Fruit fly (Drosophila melanogaster): ENCODE data around the gene CG10660.

Gene CG10660

dm6 chr3L:12490418-12491035, at the start of gene CG10660:
Gene CG10660, minus strand, starts transcription at chr3L:12490676.
- TF ChIP-seq CG8478 (optimal IDR thresholded peaks at IDR 0.05) (no peak), CTCF (optimal IDR thresholded peaks at IDR 0.05) (no peak)

DNA sequence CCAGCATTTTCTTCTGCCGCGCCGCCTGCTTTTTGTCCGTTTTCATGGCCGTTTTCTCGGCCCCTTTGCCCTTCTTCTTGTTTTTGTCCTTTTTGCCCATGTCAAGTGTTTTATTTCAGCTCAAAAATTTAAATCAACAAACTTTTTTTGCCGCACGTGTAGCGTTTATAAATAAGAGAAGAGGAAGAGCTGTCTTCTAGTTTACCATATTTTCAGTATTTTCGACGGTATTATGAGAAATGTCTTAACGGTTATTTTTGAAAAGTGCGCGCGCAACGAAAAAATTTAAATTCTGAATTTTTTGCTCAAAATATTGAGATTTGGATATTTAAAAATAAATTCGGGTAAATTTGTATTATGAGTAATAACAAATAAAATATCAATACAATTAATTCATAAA, 46.6 kb upstream of the CG10660 start, which contains the start of gene CG4069:
Gene CG4069 (minus strand): TSS at position 193 of the 400 bp plus-strand sequence.
- TF ChIP-seq CTCF (optimal IDR thresholded peaks at IDR 0.05) (no peak), CG8478 (optimal IDR thresholded peaks at IDR 0.05) (no peak)

- TF ChIP-seq CG8478 (optimal IDR thresholded peaks at IDR 0.05), result no peak
- TF ChIP-seq CTCF (optimal IDR thresholded peaks at IDR 0.05), result peak in 1 of 2 experiments; percentile 17
These were observed 43.8 kb upstream of the CG10660 start, which contains the start of gene Pmm2 for dm6 chr3L:12534318-12534717. Gene Pmm2, plus strand, starts transcription at chr3L:12534590.

DNA sequence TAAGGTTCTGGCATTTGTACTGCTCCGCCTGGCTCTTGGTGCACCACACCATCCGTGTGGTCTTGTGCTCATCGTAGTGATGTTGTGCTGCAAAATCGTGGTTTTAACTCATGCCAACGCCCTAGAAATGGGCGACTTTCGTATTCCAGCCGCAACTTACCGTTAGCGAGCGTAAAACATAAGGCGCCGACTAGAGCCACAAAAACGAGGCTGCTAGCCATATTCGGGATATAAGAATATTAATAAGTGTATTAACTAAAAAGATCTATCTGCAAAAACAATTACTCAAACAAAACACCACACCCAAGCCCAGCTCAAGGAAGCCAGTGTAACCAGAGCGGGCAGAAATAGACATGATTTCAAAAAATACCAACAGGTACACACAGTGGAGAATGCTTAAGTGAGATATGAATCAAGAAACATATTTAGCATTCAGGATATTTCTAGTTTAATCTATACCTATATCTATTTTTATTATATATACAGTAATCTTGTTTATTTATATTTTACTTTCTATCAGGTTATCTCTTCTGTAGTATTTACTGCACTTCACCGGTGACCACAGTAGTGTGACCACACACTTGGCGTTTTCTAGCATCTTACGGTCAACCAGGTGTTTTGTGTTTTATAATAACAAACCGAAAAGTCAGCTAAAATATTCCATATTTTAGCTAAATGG, 43.1 kb upstream of the CG10660 start, which contains the start of the genes Tsf2 and CG34242:
Gene Tsf2 (minus strand): TSS at position 333 of the 679 bp plus-strand sequence.
Gene CG34242 (plus strand): TSS at position 605 of the 679 bp plus-strand sequence.
- TF ChIP-seq CG8478 (optimal IDR thresholded peaks at IDR 0.05), result no peak
- no peak for TF ChIP-seq CTCF (optimal IDR thresholded peaks at IDR 0.05)

dm6 chr3L:12532220-12532619, 41.7 kb upstream of the CG10660 start:
- no peak for TF ChIP-seq CTCF (optimal IDR thresholded peaks at IDR 0.05)
- no peak for TF ChIP-seq CG8478 (optimal IDR thresholded peaks at IDR 0.05)

DNA sequence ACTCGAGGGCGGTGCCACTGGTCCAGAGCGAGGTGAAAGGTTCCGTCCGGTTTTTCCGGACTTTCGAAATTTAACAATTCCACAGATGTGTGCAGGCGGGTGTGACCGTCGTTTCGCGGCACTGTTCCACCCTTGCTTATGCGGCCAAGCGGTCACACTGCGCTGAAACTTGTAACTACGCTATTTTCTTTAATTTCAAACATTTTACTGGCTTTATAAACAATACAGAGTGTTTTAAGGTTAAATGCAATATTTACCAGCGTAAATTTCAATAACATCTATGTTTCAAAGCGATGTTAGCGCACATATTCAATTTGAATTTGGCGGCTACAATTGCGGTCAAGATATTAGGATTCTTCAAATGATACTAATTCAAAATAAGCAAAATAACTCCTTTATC, 39.6 kb upstream of the CG10660 start, which contains the start of gene nst:
Gene nst (minus strand): TSS at position 128 of the 400 bp plus-strand sequence.
- TF ChIP-seq CTCF (optimal IDR thresholded peaks at IDR 0.05) (no peak), CG8478 (optimal IDR thresholded peaks at IDR 0.05) (no peak)

DNA sequence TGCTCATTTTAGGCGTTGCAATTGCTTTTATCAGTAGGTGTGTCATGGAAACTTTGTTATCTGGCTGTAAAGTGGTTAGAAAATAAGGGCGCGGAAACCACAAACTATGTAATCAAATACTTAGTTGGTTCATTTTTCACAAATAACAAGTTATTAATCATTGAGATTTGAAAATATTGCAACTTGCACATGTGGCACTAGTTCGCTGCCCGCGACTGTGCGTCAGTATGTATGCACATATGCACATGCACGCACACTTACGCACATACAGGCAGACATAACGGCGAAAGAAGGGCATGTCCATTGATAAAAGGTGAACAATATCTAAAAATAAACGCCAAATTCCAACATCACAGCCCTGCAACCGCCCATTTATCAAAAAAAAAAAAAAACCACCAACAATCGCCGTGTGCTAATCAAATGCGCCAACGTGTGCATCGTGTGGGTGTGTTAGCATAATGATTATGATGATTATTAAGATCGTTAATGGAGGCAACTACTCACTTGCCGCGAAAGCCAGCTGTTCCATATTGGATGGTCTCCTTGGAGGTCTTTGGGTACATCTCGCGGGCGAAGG, 39.0 kb upstream of the CG10660 start:
- no peak for TF ChIP-seq CTCF (optimal IDR thresholded peaks at IDR 0.05)
- TF ChIP-seq CG8478 (optimal IDR thresholded peaks at IDR 0.05), result no peak

dm6 chr3L:12526433-12527113, 36.1 kb upstream of the CG10660 start, which contains the start of gene eIF2beta:
Gene eIF2beta, minus strand, starts transcription at chr3L:12526731.
- TF ChIP-seq CTCF (optimal IDR thresholded peaks at IDR 0.05) (peak; percentile 77 to 91), CG8478 (optimal IDR thresholded peaks at IDR 0.05) (no peak)

DNA sequence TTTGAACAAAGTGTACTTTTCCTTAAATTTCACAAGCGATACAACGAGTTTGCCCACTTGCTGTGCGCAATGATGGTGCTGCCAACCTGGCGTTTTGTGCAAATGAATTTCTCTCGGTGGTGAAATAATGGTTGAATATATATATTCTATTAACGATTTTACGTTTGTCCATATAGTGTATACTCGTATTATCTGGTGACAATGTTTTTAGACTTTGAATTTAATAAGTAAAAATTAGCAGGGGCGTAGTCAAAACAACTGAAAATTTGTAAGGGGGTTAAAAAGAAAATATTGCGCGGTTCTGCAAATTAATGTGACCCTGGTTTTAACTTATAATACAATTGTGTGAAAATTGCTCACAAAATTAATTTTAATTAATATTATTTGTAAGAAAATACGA, 33.5 kb upstream of the CG10660 start, which contains the start of the genes ver and Gcn5:
Gene ver (plus strand): TSS at position 47 of the 400 bp plus-strand sequence.
Gene Gcn5 (minus strand): TSS at position 74 of the 400 bp plus-strand sequence.
- TF ChIP-seq CG8478 (optimal IDR thresholded peaks at IDR 0.05), result no peak
- no peak for TF ChIP-seq CTCF (optimal IDR thresholded peaks at IDR 0.05)

dm6 chr3L:12519315-12519714, 28.8 kb upstream of the CG10660 start:
- TF ChIP-seq CTCF (optimal IDR thresholded peaks at IDR 0.05) (no peak), CG8478 (optimal IDR thresholded peaks at IDR 0.05) (no peak)

DNA sequence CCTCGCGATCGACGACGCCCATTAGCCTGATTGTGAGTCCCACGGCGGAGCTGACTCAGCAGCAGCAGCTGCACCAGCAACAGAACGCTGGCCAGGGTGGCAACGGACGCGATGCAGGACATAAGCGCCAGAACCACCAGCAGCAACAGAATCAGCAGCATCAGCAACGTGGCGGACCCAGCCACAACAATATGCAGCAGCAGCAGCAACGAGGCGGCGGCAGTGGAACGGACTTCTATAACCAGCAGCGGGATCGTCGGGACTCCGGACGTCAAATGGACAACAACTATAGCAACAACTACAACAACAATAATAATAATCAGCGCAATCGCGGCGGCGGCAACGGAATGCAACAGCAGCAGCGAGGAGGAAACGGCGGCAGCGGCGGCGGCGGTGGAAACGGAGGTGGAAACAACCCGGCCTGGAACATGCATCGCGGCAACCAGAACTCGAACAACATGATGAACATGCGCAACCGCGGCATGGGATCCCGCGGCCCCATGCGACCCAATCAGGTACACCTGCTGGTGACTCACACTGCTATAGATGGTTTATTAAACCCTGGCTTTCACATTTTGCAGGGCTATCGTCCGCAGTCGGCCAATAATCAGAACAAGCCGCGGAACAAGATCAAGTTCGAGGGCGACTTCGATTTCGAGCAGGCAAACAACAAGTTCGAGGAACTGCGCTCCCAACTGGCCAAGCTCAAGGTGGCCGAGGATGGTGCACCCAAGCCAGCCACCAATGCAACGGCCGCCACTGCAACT, 27.1 kb upstream of the CG10660 start:
- TF ChIP-seq CG8478 (optimal IDR thresholded peaks at IDR 0.05), result no peak
- no peak for TF ChIP-seq CTCF (optimal IDR thresholded peaks at IDR 0.05)

- TF ChIP-seq CG8478 (optimal IDR thresholded peaks at IDR 0.05) (no peak), CTCF (optimal IDR thresholded peaks at IDR 0.05) (no peak)
These were observed 25.4 kb upstream of the CG10660 start for dm6 chr3L:12515691-12516455.

DNA sequence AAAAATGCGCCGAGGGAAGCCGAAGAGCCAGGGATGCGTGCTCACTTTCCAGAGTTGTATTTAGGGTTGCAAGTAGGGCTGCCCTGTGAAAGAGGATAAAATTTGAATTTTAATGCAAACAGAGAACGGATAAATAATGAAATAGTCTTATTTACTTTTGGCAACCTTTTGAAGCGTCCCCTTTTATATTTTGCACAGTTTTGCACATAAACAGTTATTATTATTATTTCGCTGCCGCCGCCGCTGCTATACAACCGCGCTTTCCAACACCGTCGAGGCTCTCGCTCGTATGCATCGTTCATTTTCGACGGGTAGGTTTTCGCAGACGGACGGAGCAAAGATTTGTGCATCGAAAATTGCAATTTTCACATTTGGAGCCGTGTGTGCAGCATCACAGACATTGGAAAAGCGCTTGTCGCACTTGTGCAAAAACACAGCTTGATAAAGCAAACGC, 24.3 kb upstream of the CG10660 start, which contains the start of the genes sti and tral:
Gene sti (minus strand): TSS at position 54 of the 454 bp plus-strand sequence.
Gene tral (plus strand): TSS at position 298 of the 454 bp plus-strand sequence.
- no peak for TF ChIP-seq CG8478 (optimal IDR thresholded peaks at IDR 0.05)
- no peak for TF ChIP-seq CTCF (optimal IDR thresholded peaks at IDR 0.05)

All from S2 (cell line).